Worm (Caenorhabditis elegans) whole organism, late embryonic: Measurements from ENCODE around the gene dhs-26.

Source experiments
- ahr-1 ChIP-seq: sonication (generic microtip); optimal IDR thresholded peaks from 2 replicates; lab custom pipeline; 2016; ENCODE audit warnings: missing genetic modification characterization, missing compliant biosample characterization
- ama-1 ChIP-seq: fragments of 150-350 bp; optimal IDR thresholded peaks from 2 replicates; lab custom pipeline; 2014
- ceh-14 ChIP-seq: sonication (generic microtip); optimal IDR thresholded peaks from 2 replicates; lab custom pipeline; 2016; ENCODE audit warnings: missing genotype, missing genetic modification characterization, missing compliant biosample characterization
- ets-4 ChIP-seq: sonication (generic microtip); optimal IDR thresholded peaks from 2 replicates; lab custom pipeline; 2016; ENCODE audit warnings: missing genetic modification characterization, missing compliant biosample characterization
- fax-1 ChIP-seq: sonication (generic microtip); optimal IDR thresholded peaks from 2 replicates; lab custom pipeline; 2016; ENCODE audit warnings: missing genotype, missing genetic modification characterization, missing compliant biosample characterization
- lin-11 ChIP-seq: fragments of 200-800 bp; sonication (Bioruptor generic); optimal IDR thresholded peaks from 2 replicates; lab custom pipeline; 2018; ENCODE audit warnings: mild to moderate bottlenecking, missing genetic modification characterization, missing compliant biosample characterization
- pha-4 ChIP-seq: fragments of 150-350 bp; optimal IDR thresholded peaks from 2 replicates; lab custom pipeline; 2018; ENCODE audit warnings: missing biosample characterization, missing genetic modification reagents, missing genetic modification characterization
- sdc-2 ChIP-seq: sonication (generic microtip); optimal IDR thresholded peaks from 2 replicates; lab custom pipeline; 2016; ENCODE audit warnings: missing genotype, missing genetic modification characterization, missing compliant biosample characterization
- sox-4 ChIP-seq: sonication (generic microtip); optimal IDR thresholded peaks from 2 replicates; lab custom pipeline; 2017; ENCODE audit warnings: mild to moderate bottlenecking, missing genetic modification characterization, inconsistent platforms, missing compliant biosample characterization
- tbx-2 ChIP-seq: sonication (generic microtip); optimal IDR thresholded peaks from 2 replicates; lab custom pipeline; 2016; ENCODE audit warnings: missing genetic modification characterization, missing compliant biosample characterization
- unc-55 ChIP-seq: sonication (generic microtip); optimal IDR thresholded peaks from 2 replicates; lab custom pipeline; 2017; ENCODE audit warnings: missing biosample characterization, missing genetic modification reagents, missing genetic modification characterization

ce11 chrX:3411565-3412022 is 49.3 kb upstream of the dhs-26 start, which contains the start of gene unc-78:
- TF ChIP-seq ets-4 (tag; lab: Kevin White, UChicago) (no peak), tbx-2 (tag; lab: Kevin White, UChicago) (peak; percentile 25), lin-11 (tag; lab: Kevin White, UChicago) (no peak), ahr-1 (tag; lab: Kevin White, UChicago) (no peak), ceh-14 (no peak), unc-55 (GFP tag; lab: Kevin White, UChicago) (no peak), pha-4 (tag; lab: Kevin White, UChicago) (no peak), ama-1 (lab: Kevin White, UChicago) (no peak), sdc-2 (tag; lab: Kevin White, UChicago) (no peak), sox-4 (tag; lab: Kevin White, UChicago) (no peak), fax-1 (tag; lab: Kevin White, UChicago) (no peak)
